Worm (Caenorhabditis elegans) whole organism, L3 larva: ENCODE measurements around the gene srh-201.

Source experiments
- ceh-28 ChIP-seq: fragments of 150-350 bp; optimal IDR thresholded peaks from 2 replicates; lab custom pipeline; 2014; ENCODE audit warnings: missing biosample characterization, missing genetic modification reagents, missing genetic modification characterization
- ceh-82 ChIP-seq: fragments of 150-350 bp; optimal IDR thresholded peaks from 2 replicates; lab custom pipeline; 2014; ENCODE audit warnings: missing biosample characterization, missing genetic modification characterization
- ceh-9 ChIP-seq: sonication (generic microtip); optimal IDR thresholded peaks from 2 replicates; lab custom pipeline; 2018; ENCODE audit warnings: missing biosample characterization, missing genetic modification characterization
- daf-12 ChIP-seq: fragments of 150-350 bp; optimal IDR thresholded peaks from 2 replicates; lab custom pipeline; 2014; ENCODE audit warnings: missing biosample characterization, missing genetic modification reagents, missing genetic modification characterization
- egl-27 ChIP-seq: sonication (generic microtip); optimal IDR thresholded peaks from 4 replicates; lab custom pipeline; 2017; ENCODE audit warnings: missing biosample characterization, missing genetic modification reagents, missing genetic modification characterization
- elt-1 ChIP-seq: fragments of 150-350 bp; optimal IDR thresholded peaks from 2 replicates; lab custom pipeline; 2014; ENCODE audit warnings: missing biosample characterization, missing genetic modification characterization
- elt-2 ChIP-seq: sonication (generic microtip); optimal IDR thresholded peaks from 2 replicates; lab custom pipeline; 2016; ENCODE audit warnings: missing genetic modification reagents, mild to moderate bottlenecking, missing genetic modification characterization, missing compliant biosample characterization
- elt-3 ChIP-seq, 3 experiments: fragments of 150-350 bp in 1 of 3; sonication (generic microtip) in 2 of 3; optimal IDR thresholded peaks; 2 replicates in 2 of 3; 4 replicates in 1 of 3; lab custom pipeline; 2014 to 2017; ENCODE audit warnings: missing biosample characterization in 3 of 3, missing genetic modification characterization in 3 of 3
- fkh-10 ChIP-seq: sonication (generic microtip); optimal IDR thresholded peaks from 2 replicates; lab custom pipeline; 2017; ENCODE audit warnings: missing biosample characterization, missing genetic modification reagents, missing genetic modification characterization
- hmg-11 ChIP-seq: sonication (generic microtip); optimal IDR thresholded peaks from 2 replicates; lab custom pipeline; 2016; ENCODE audit warnings: missing genetic modification characterization, missing compliant biosample characterization
- jun-1 ChIP-seq: fragments of 150-350 bp; optimal IDR thresholded peaks from 2 replicates; lab custom pipeline; 2014; ENCODE audit warnings: missing biosample characterization, missing genetic modification reagents, missing genetic modification characterization
- lin-15B ChIP-seq: fragments of 150-350 bp; optimal IDR thresholded peaks from 2 replicates; lab custom pipeline; 2014; ENCODE audit warnings: missing biosample characterization, missing genetic modification characterization
- lin-39 ChIP-seq: fragments of 150-350 bp; optimal IDR thresholded peaks from 2 replicates; lab custom pipeline; 2018; ENCODE audit warnings: missing biosample characterization, missing genetic modification reagents, missing genetic modification characterization
- lsy-12 ChIP-seq: sonication (generic microtip); optimal IDR thresholded peaks from 2 replicates; lab custom pipeline; 2016; ENCODE audit warnings: mild to moderate bottlenecking, missing genetic modification characterization, missing compliant biosample characterization
- mdl-1 ChIP-seq: fragments of 150-350 bp; optimal IDR thresholded peaks from 2 replicates; lab custom pipeline; 2014; ENCODE audit warnings: missing biosample characterization, missing genetic modification characterization
- mml-1 ChIP-seq: fragments of 150-350 bp; sonication (generic microtip); optimal IDR thresholded peaks from 3 replicates; lab custom pipeline; 2014; ENCODE audit warnings: missing biosample characterization, missing genetic modification characterization
- nfya-1 ChIP-seq: sonication (generic microtip); optimal IDR thresholded peaks from 2 replicates; lab custom pipeline; 2017; ENCODE audit warnings: missing genetic modification characterization, mild to moderate bottlenecking, missing compliant biosample characterization, antibody characterized with exemption, moderate library complexity; ENCODE audit not compliant: insufficient read depth
- nhr-11 ChIP-seq: fragments of 150-350 bp; optimal IDR thresholded peaks from 2 replicates; lab custom pipeline; 2014; ENCODE audit warnings: missing biosample characterization, missing genetic modification characterization
- nhr-237 ChIP-seq: fragments of 150-350 bp; optimal IDR thresholded peaks from 2 replicates; lab custom pipeline; 2014; ENCODE audit warnings: missing biosample characterization, missing genetic modification characterization
- nhr-25 ChIP-seq: sonication (generic microtip); optimal IDR thresholded peaks from 2 replicates; lab custom pipeline; 2017; ENCODE audit warnings: missing biosample characterization, missing genetic modification characterization
- nhr-43 ChIP-seq: sonication (generic microtip); optimal IDR thresholded peaks from 2 replicates; lab custom pipeline; 2016; ENCODE audit warnings: mild to moderate bottlenecking, missing genetic modification characterization, missing compliant biosample characterization; ENCODE audit not compliant: poor library complexity, severe bottlenecking
- nhr-67 ChIP-seq: fragments of 150-350 bp; optimal IDR thresholded peaks from 2 replicates; lab custom pipeline; 2014; ENCODE audit warnings: missing biosample characterization, missing genetic modification characterization
- nhr-77 ChIP-seq: fragments of 150-350 bp; optimal IDR thresholded peaks from 2 replicates; lab custom pipeline; 2014; ENCODE audit warnings: missing biosample characterization, missing genetic modification characterization
- pha-4 ChIP-seq: fragments of 150-350 bp; optimal IDR thresholded peaks from 2 replicates; lab custom pipeline; 2014; ENCODE audit warnings: missing biosample characterization, missing genetic modification reagents, missing genetic modification characterization
- pqm-1 ChIP-seq: fragments of 150-350 bp; optimal IDR thresholded peaks from 2 replicates; lab custom pipeline; 2017; ENCODE audit warnings: missing biosample characterization, missing genetic modification characterization, inconsistent platforms
- sea-2 ChIP-seq: fragments of 150-350 bp; sonication (generic microtip); optimal IDR thresholded peaks from 4 replicates; lab custom pipeline; 2014; ENCODE audit warnings: missing biosample characterization, missing genetic modification reagents, missing genetic modification characterization
- snpc-4 ChIP-seq: fragments of 150-350 bp; optimal IDR thresholded peaks from 2 replicates; lab custom pipeline; 2014; ENCODE audit warnings: missing biosample characterization, missing genetic modification characterization
- tbx-2 ChIP-seq: sonication (generic microtip); optimal IDR thresholded peaks from 2 replicates; lab custom pipeline; 2016; ENCODE audit warnings: mild to moderate bottlenecking, missing genetic modification characterization, missing compliant biosample characterization
- unc-62 ChIP-seq: fragments of 150-350 bp; sonication (generic microtip); optimal IDR thresholded peaks from 4 replicates; lab custom pipeline; 2014; ENCODE audit warnings: missing biosample characterization, missing genetic modification reagents, missing genetic modification characterization
- ztf-11 ChIP-seq: fragments of 150-350 bp; optimal IDR thresholded peaks from 2 replicates; lab custom pipeline; 2014; ENCODE audit warnings: missing biosample characterization, missing genetic modification characterization
- ztf-4 ChIP-seq: fragments of 150-350 bp; optimal IDR thresholded peaks from 2 replicates; lab custom pipeline; 2014; ENCODE audit warnings: missing biosample characterization, missing genetic modification characterization

Gene srh-201

ce11 chrV:9015540-9015939 lies 1.9 kb upstream of the srh-201 start, which contains the start of gene srt-18:
TSS of gene srt-18 (minus strand) at chrV:9015640.
- TF ChIP-seq fkh-10 (GFP tag; lab: Kevin White, UChicago) (no peak), nhr-67 (tag; lab: Kevin White, UChicago) (no peak), egl-27 (no peak), lsy-12 (tag; lab: Kevin White, UChicago) (no peak), daf-12 (no peak), pqm-1 (tag; lab: Kevin White, UChicago) (no peak), lin-39 (no peak), nhr-43 (tag; lab: Kevin White, UChicago) (no peak), nfya-1 (tag; lab: Kevin White, UChicago) (no peak), ztf-11 (no peak), nhr-237 (no peak), elt-2 (tag; lab: Kevin White, UChicago) (no peak), jun-1 (no peak), nhr-11 (tag; lab: Kevin White, UChicago) (no peak)
- TF ChIP-seq, all 47 proteins: peak for 0

ce11 chrV:9009175-9009574 lies 4.5 kb downstream of the srh-201 start, which contains the start of gene srx-2:
TSS of gene srx-2 (plus strand) at chrV:9009475.
- TF ChIP-seq ztf-4 (tag; lab: Kevin White, UChicago): no peak
- TF ChIP-seq ceh-82: no peak
- TF ChIP-seq nhr-11 (tag; lab: Kevin White, UChicago): no peak
- TF ChIP-seq elt-2 (tag; lab: Kevin White, UChicago): no peak
- no peak for TF ChIP-seq lin-15B (tag; lab: Kevin White, UChicago)

ce11 chrV:9005243-9005642 lies 8.4 kb downstream of the srh-201 start, which contains the start of gene srx-3:
TSS of gene srx-3 (plus strand) at chrV:9005543.
- no peak for TF ChIP-seq ceh-82
- TF ChIP-seq nhr-77: no peak
- TF ChIP-seq sea-2 (GFP tag; lab: Kevin White, UChicago): no peak
- no peak for TF ChIP-seq tbx-2 (tag; lab: Kevin White, UChicago)
- no peak for TF ChIP-seq mdl-1 (tag; lab: Kevin White, UChicago)
- no peak for TF ChIP-seq nfya-1 (tag; lab: Kevin White, UChicago)

- TF ChIP-seq mdl-1 (tag; lab: Kevin White, UChicago) (no peak), snpc-4 (tag; lab: Kevin White, UChicago) (no peak), ceh-9 (no peak), hmg-11 (tag; lab: Kevin White, UChicago) (no peak), ceh-28 (tag; lab: Kevin White, UChicago) (no peak), jun-1 (no peak), pha-4 (no peak), nhr-11 (tag; lab: Kevin White, UChicago) (no peak), pqm-1 (tag; lab: Kevin White, UChicago) (no peak), elt-1 (no peak), elt-2 (tag; lab: Kevin White, UChicago) (no peak), ceh-82 (no peak), nhr-25 (tag; lab: Kevin White, UChicago) (no peak)
Observed at ce11 chrV:9003291-9003690, 10.4 kb downstream of the srh-201 start, which contains the start of gene srx-1. TSS of gene srx-1 (plus strand) at chrV:9003672.

- TF ChIP-seq lin-39 (no peak), mdl-1 (tag; lab: Kevin White, UChicago) (no peak), egl-27 (no peak), fkh-10 (GFP tag; lab: Kevin White, UChicago) (no peak), nhr-77 (no peak)
- TF ChIP-seq, all 47 proteins: peak for 0
Observed at ce11 chrV:9001175-9001574, 12.5 kb downstream of the srh-201 start, which contains the start of gene F59E11.2. TSS of gene F59E11.2 (plus strand) at chrV:9001475.

ce11 chrV:8994801-8995200 lies 18.9 kb downstream of the srh-201 start, which contains the start of gene F59E11.5:
TSS of gene F59E11.5 (plus strand) at chrV:8995101.
- TF ChIP-seq nhr-237 (no peak), mml-1 (tag; lab: Kevin White, UChicago) (no peak), fkh-10 (GFP tag; lab: Kevin White, UChicago) (no peak), snpc-4 (tag; lab: Kevin White, UChicago) (no peak), unc-62 (GFP tag; lab: Kevin White, UChicago) (no peak), ceh-82 (no peak), pqm-1 (tag; lab: Kevin White, UChicago) (no peak), elt-3 (tag; optimal IDR thresholded peaks at IDR 0.05; lab: Kevin White, UChicago) (no peak), lin-15B (tag; lab: Kevin White, UChicago) (no peak)
